Worm (Caenorhabditis elegans): Measurements from ENCODE around the gene egli-1.

- TF ChIP-seq ref-1 (GFP tag; conservative IDR thresholded peaks at IDR 0.05) (no peak), T22C8.4 (GFP tag; IDR thresholded peaks at IDR 0.05) (no peak), tab-1 (GFP tag; IDR thresholded peaks at IDR 0.05) (no peak), ztf-29 (GFP tag; IDR thresholded peaks at IDR 0.05) (no peak), ztf-23 (GFP tag; IDR thresholded peaks at IDR 0.05) (no peak), cog-1 (tag; optimal IDR thresholded peaks at IDR 0.05) (no peak)
These were observed 46.6 kb upstream of the egli-1 start for ce11 chrII:9277153-9277552.

All from whole organism, midembryonic.